Worm (Caenorhabditis elegans): Measurements from ENCODE around the gene C14C11.4.

The C14C11.4 gene

DNA sequence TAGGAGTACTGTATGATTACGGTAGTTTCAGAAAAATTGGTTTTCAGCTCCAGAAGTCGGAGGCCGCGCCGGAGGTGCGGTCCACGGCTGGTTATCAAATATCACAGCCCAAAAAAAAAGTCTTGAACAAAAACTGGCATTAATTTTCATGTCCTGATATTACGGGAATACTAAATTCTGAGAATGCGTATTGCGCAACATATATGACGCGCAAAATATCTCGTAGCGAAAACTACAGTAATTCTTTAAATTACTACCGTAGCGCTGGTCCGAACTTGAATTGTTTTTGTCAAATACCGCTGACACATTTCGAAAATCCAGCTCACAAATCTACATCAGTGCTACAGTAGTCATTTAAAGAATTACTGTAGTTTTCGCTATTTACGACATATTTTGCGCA is 21.6 kb downstream of the C14C11.4 start:
- no peak for TF ChIP-seq mxl-1 (tag; optimal IDR thresholded peaks at IDR 0.05)
- no peak for TF ChIP-seq snpc-1.3 (tag; optimal IDR thresholded peaks at IDR 0.05; ENCODE audit: insufficient read depth)
- TF ChIP-seq F23B12.7 (tag; optimal IDR thresholded peaks at IDR 0.05; ENCODE audit: insufficient read depth) = no peak
- TF ChIP-seq egrh-3 (GFP tag; IDR thresholded peaks at IDR 0.05) = no peak
- no peak for TF ChIP-seq gei-17 (GFP tag; optimal IDR thresholded peaks at IDR 0.05)
- no peak for TF ChIP-seq ZK185.1 (tag; optimal IDR thresholded peaks at IDR 0.05; ENCODE audit: poor library complexity, severe bottlenecking)
- TF ChIP-seq D2030.7 (GFP tag; IDR thresholded peaks at IDR 0.05) = no peak
- TF ChIP-seq tbx-9 (tag; optimal IDR thresholded peaks at IDR 0.05; ENCODE audit: borderline replicate concordance) = no peak
- TF ChIP-seq B0019.2 (GFP tag; conservative IDR thresholded peaks at IDR 0.05) = no peak
- no peak for TF ChIP-seq nhr-27 (tag; optimal IDR thresholded peaks at IDR 0.05)
- TF ChIP-seq hmg-1.2 (GFP tag; IDR thresholded peaks at IDR 0.05) = no peak
- TF ChIP-seq lin-26 (GFP tag; IDR thresholded peaks at IDR 0.05) = no peak
- no peak for TF ChIP-seq ztf-25 (GFP tag; IDR thresholded peaks at IDR 0.05)

DNA sequence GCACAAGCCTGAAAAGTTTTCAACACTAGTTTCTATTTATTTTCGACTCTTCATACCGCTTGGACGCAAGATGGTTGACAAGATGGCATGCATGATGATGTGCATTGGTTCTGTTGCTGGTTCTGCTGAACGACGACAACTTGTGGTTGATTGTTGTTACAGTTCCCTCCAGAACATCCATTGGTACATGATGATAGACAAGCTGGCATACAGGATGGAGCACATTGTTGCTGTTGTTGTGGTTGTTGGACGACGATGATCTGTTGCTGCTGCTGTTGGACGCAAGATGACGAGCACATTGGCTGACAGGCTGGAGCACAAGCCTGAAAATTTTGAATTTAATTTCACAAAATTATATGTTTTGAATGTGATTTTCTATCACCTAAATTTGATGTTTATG is 24.9 kb downstream of the C14C11.4 start:
- no peak for TF ChIP-seq ceh-100 (GFP tag; IDR thresholded peaks at IDR 0.05)
- no peak for TF ChIP-seq lsl-1 (GFP tag; optimal IDR thresholded peaks at IDR 0.05)
- no peak for TF ChIP-seq let-607 (tag; optimal IDR thresholded peaks at IDR 0.05)
- TF ChIP-seq sdz-38 (tag; optimal IDR thresholded peaks at IDR 0.05) = no peak
- no peak for TF ChIP-seq dpl-1 (GFP tag; optimal IDR thresholded peaks at IDR 0.05)
- TF ChIP-seq attf-6 (GFP tag; IDR thresholded peaks at IDR 0.05) = no peak
- TF ChIP-seq ekl-4 (GFP tag; IDR thresholded peaks at IDR 0.05) = no peak
- TF ChIP-seq aptf-2 (GFP tag; conservative IDR thresholded peaks at IDR 0.05) = no peak
- TF ChIP-seq ama-1 (optimal IDR thresholded peaks at IDR 0.05) = no peak
- no peak for TF ChIP-seq ama-1 (GFP tag; optimal IDR thresholded peaks at IDR 0.05)
- TF ChIP-seq C17E4.6 (GFP tag; IDR thresholded peaks at IDR 0.05) = no peak
- no peak for TF ChIP-seq snpc-1.1 (tag; optimal IDR thresholded peaks at IDR 0.05; ENCODE audit: insufficient read depth)
- TF ChIP-seq ztf-18 (tag; optimal IDR thresholded peaks at IDR 0.05) = no peak
- TF ChIP-seq zim-3 (tag; optimal IDR thresholded peaks at IDR 0.05) = no peak
- no peak for TF ChIP-seq K11D2.4 (GFP tag; IDR thresholded peaks at IDR 0.05)
- no peak for TF ChIP-seq lin-54 (GFP tag; optimal IDR thresholded peaks at IDR 0.05)
- no peak for TF ChIP-seq tbx-9 (tag; optimal IDR thresholded peaks at IDR 0.05; ENCODE audit: borderline replicate concordance)
- TF ChIP-seq nfya-2 (GFP tag; IDR thresholded peaks at IDR 0.05) = no peak
- TF ChIP-seq Y79H2A.3 (GFP tag; conservative IDR thresholded peaks at IDR 0.05) = no peak
- TF ChIP-seq D2030.7 (GFP tag; IDR thresholded peaks at IDR 0.05) = no peak
- TF ChIP-seq mxl-1 (tag; optimal IDR thresholded peaks at IDR 0.05) = no peak

DNA sequence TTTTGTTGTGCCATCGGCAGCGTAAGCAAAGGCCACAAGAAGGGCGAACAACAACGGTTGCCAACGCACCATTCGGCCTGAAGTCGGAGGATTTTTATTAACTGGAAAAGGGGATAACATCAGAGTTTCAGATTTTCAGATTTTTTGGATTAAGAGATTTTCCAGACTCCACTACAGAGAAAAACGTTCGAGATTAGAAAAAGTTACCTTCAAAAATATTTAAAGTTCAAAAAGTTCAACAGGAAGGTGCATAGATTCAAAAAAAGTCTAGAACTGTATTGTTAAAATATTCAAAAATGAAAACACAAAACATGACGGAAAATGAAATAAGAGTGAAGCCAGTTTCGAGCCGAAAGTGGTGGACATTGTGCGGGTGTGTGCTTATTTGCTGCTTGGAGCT is 28.6 kb downstream of the C14C11.4 start, which contains the start of gene pqn-13:
pqn-13 (minus strand) TSS at position 101 of the 400 bp plus-strand sequence.
- no peak for TF ChIP-seq fkh-3 (tag; optimal IDR thresholded peaks at IDR 0.05)
- TF ChIP-seq Y53G8AR.9 (GFP tag; conservative IDR thresholded peaks at IDR 0.05) = no peak

DNA sequence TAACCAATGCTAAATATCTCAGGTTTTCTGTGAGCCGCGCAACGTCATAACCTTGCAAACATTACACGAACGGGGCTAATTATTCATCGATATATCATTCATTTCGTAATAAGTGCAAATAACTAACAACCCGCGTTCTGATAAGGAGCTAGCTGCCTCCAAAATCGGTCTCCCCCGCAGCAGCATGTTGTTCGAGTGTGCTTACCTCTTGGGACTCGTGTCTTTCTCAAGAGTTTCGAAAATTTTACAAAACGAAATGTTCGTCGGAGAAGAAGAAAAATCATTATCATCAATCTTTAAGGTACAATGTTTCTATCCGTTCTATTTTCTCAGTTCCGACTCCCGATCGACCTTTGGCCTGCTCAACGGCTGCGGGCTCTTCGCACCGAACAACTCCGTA is 30.5 kb downstream of the C14C11.4 start:
- TF ChIP-seq pbrm-1 (GFP tag; IDR thresholded peaks at IDR 0.05) = no peak
- no peak for TF ChIP-seq F49E8.2 (tag; optimal IDR thresholded peaks at IDR 0.05; ENCODE audit: insufficient read depth)
- no peak for TF ChIP-seq B0035.1 (tag; optimal IDR thresholded peaks at IDR 0.05)
